Fruit fly (Drosophila melanogaster) whole organism: ENCODE data around the gene Dci.

Experiments
- CG8478 ChIP-seq: fragments of >200 bp; optimal IDR thresholded peaks from 2 replicates; lab custom pipeline; 2018; ENCODE audit warnings: inconsistent platforms
- Dll ChIP-seq: fragments of >200 bp; optimal IDR thresholded peaks from 2 replicates; lab custom pipeline; 2017
- EcR ChIP-seq, 2 experiments: fragments of >200 bp; optimal IDR thresholded peaks; 2 replicates each; lab custom pipeline; 2017; ENCODE audit warnings: missing biosample characterization in 2 of 2, missing genetic modification characterization in 2 of 2, missing genetic modification reagents in 2 of 2
- pan ChIP-seq: fragments of >200 bp; optimal IDR thresholded peaks from 2 replicates; lab custom pipeline; 2017
- psq ChIP-seq: fragments of >200 bp; optimal IDR thresholded peaks from 2 replicates; lab custom pipeline; 2017
- usp ChIP-seq: fragments of >200 bp; optimal IDR thresholded peaks from 2 replicates; lab custom pipeline; 2017; ENCODE audit warnings: missing biosample characterization, missing genetic modification characterization, mixed read lengths

Dci gene

dm6 chr3L:868800-869199 lies 17.7 kb downstream of the Dci start:
- TF ChIP-seq pan (lab: Kevin White, UChicago), result no peak
- TF ChIP-seq Dll (lab: Kevin White, UChicago), result no peak
- no peak for TF ChIP-seq psq (lab: Kevin White, UChicago)
- no peak for TF ChIP-seq usp
- no peak for TF ChIP-seq CG8478 (lab: Kevin White, UChicago)
- no peak for TF ChIP-seq EcR (GFP tag; optimal IDR thresholded peaks at IDR 0.05; lab: Kevin White, UChicago)

- TF ChIP-seq psq (lab: Kevin White, UChicago), result no peak
- TF ChIP-seq Dll (lab: Kevin White, UChicago), result no peak
- TF ChIP-seq CG8478 (lab: Kevin White, UChicago), result no peak
- no peak for TF ChIP-seq EcR (GFP tag; optimal IDR thresholded peaks at IDR 0.05; lab: Kevin White, UChicago)
- TF ChIP-seq usp, result no peak
- TF ChIP-seq pan (lab: Kevin White, UChicago), result no peak
These were observed 20.6 kb downstream of the Dci start, which contains the start of gene Usp10 for dm6 chr3L:871713-872112. Gene Usp10, plus strand, starts transcription at chr3L:871899.

dm6 chr3L:872389-872972 lies 21.3 kb downstream of the Dci start:
- no peak for TF ChIP-seq psq (lab: Kevin White, UChicago)

- no peak for TF ChIP-seq Dll (lab: Kevin White, UChicago)
These were observed 24.4 kb downstream of the Dci start for dm6 chr3L:875416-876011.

- TF ChIP-seq Dll (lab: Kevin White, UChicago), result no peak
- TF ChIP-seq pan (lab: Kevin White, UChicago), result no peak
- TF ChIP-seq EcR (GFP tag; optimal IDR thresholded peaks at IDR 0.05; lab: Kevin White, UChicago), result no peak
- TF ChIP-seq CG8478 (lab: Kevin White, UChicago), result no peak
- no peak for TF ChIP-seq usp
- TF ChIP-seq psq (lab: Kevin White, UChicago), result no peak
These were observed 24.9 kb downstream of the Dci start for dm6 chr3L:876087-876486.

dm6 chr3L:876656-877055 lies 25.5 kb downstream of the Dci start:
- no peak for TF ChIP-seq psq (lab: Kevin White, UChicago)
- no peak for TF ChIP-seq CG8478 (lab: Kevin White, UChicago)
- no peak for TF ChIP-seq Dll (lab: Kevin White, UChicago)
- TF ChIP-seq EcR (GFP tag; optimal IDR thresholded peaks at IDR 0.05; lab: Kevin White, UChicago), result no peak
- no peak for TF ChIP-seq usp
- no peak for TF ChIP-seq pan (lab: Kevin White, UChicago)

DNA sequence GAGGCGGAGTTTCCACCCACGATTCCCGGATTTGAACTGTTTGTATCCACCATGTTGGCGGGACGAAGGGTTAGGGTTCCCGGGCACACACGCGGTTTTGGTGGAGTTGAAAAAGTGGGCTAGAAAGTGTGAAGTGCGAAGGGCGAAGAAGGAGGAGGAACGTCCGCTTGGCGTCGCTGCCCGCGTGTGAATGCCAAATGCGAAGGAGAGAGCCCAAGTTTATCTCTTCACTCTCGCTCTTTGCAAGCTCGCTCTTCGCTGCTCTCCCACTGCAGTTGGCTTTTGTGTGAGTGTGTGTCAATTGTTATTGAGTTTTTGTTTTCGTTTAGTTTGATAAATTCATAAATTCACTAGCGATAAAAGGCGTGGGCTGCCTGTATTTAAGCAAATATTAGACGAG lies 29.7 kb downstream of the Dci start:
- no peak for TF ChIP-seq CG8478 (lab: Kevin White, UChicago)
- TF ChIP-seq Dll (lab: Kevin White, UChicago), result peak; percentile 51

DNA sequence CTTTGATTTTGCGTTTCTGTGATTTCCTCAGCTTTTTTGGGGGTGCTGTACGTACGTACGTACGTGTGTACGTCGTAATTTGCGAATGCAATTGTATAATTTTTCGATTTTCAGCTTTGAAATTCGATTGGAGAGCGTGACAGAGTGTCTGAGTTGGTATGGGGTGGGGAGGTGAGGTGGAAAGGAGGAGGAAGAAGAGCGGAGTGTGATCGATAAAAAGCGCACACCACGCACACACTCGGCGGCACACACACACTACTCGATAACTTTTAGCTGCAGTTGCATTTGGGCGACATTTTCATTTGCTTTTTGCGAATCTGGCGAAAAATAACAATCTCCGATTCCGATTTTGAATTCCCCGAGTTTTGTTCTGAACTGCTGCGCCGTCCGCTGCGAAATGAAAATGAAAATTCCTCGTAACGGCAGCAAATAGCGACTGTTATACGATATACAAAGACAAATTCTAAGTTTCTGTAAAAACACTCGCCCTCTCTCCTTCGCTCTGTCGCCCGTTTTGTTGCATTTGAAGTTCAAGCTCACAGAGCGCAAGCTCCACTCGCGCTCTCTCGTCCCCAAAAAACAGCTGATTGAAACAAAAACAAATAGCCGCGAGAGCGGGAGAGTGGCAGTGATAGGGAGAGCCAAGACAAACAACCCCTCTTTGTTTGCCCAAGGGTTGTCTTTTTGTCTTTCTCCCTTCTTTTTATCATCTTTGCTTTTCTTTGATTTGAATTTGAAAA lies 30.5 kb downstream of the Dci start, which contains the start of gene CG13907:
TSS of gene CG13907 (minus strand) at position 518 of the 740 bp plus-strand sequence.
- no peak for TF ChIP-seq psq (lab: Kevin White, UChicago)
- no peak for TF ChIP-seq pan (lab: Kevin White, UChicago)
- TF ChIP-seq usp, result no peak
- TF ChIP-seq EcR (GFP tag; optimal IDR thresholded peaks at IDR 0.05; lab: Kevin White, UChicago), result no peak
- TF ChIP-seq Dll (lab: Kevin White, UChicago), result peak; percentile 78

- TF ChIP-seq psq (lab: Kevin White, UChicago) (no peak), Dll (lab: Kevin White, UChicago) (no peak), usp (no peak), pan (lab: Kevin White, UChicago) (no peak), EcR (GFP tag; optimal IDR thresholded peaks at IDR 0.05; lab: Kevin White, UChicago) (no peak), CG8478 (lab: Kevin White, UChicago) (no peak)
These were observed 31.2 kb downstream of the Dci start for dm6 chr3L:882236-882891.

DNA sequence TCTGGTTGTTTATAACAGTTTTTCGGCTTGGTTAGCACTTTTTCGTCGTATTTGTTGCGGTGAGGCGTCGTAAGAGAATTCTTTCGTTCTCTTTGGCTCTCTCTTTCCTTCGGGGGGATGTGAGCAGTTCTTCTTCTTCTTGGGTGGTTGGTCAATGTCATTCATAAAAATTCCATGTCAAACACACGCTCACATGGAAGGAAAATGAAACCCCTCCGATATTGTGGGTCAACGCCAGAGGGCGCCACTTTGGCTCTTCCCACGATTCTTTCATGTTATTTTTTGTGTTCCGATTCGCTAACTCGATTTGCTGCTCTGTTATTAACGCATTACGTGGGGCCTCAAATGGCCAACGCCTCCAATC lies 31.7 kb downstream of the Dci start:
- no peak for TF ChIP-seq psq (lab: Kevin White, UChicago)
- TF ChIP-seq CG8478 (lab: Kevin White, UChicago), result no peak
- TF ChIP-seq EcR (GFP tag; optimal IDR thresholded peaks at IDR 0.05; lab: Kevin White, UChicago), result no peak

DNA sequence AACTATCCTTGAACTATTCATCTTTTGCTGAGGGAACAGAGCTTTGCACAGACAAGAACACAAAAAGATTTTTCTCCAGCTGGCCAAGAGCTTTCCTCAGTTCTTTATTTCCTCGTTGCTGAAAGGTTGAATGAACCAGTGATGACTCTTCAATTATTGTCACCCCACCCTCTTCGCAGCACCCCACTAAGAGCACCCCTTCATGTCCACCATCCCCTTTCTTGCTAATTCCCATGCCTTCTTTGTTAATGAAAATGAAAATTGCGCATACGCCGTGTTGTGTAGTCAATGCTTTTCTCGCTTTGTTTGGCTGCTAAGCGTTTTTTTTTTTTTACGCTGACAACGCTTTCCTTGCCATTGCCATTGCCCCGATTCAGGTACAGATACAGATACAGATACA lies 32.6 kb downstream of the Dci start:
- no peak for TF ChIP-seq CG8478 (lab: Kevin White, UChicago)
- no peak for TF ChIP-seq psq (lab: Kevin White, UChicago)

- TF ChIP-seq CG8478 (lab: Kevin White, UChicago), result no peak
- TF ChIP-seq EcR (GFP tag; optimal IDR thresholded peaks at IDR 0.05; lab: Kevin White, UChicago), result no peak
- TF ChIP-seq usp, result no peak
These were observed 33.1 kb downstream of the Dci start for dm6 chr3L:884239-884638.
